Worm (Caenorhabditis elegans) whole organism, L2 larva: ENCODE data around the gene kbp-3.

Experiments used
- C34F6.9 ChIP-seq: fragments of 150-350 bp; optimal IDR thresholded peaks from 2 replicates; lab custom pipeline; 2014; ENCODE audit warnings: missing biosample characterization, missing genetic modification characterization
- F13H6.1 ChIP-seq: sonication (generic microtip); optimal IDR thresholded peaks from 2 replicates; lab custom pipeline; 2016; ENCODE audit warnings: missing genetic modification characterization, missing compliant biosample characterization
- R02D3.7 ChIP-seq: fragments of 150-350 bp; optimal IDR thresholded peaks from 2 replicates; lab custom pipeline; 2014; ENCODE audit warnings: missing biosample characterization, missing genetic modification characterization
- ZK546.5 ChIP-seq: sonication (generic microtip); optimal IDR thresholded peaks from 2 replicates; lab custom pipeline; 2017; ENCODE audit warnings: missing biosample characterization, missing genetic modification characterization
- alr-1 ChIP-seq: fragments of 150-350 bp; optimal IDR thresholded peaks from 2 replicates; lab custom pipeline; 2014; ENCODE audit warnings: missing biosample characterization, missing genetic modification characterization
- aly-2 ChIP-seq: fragments of 150-350 bp; optimal IDR thresholded peaks from 2 replicates; lab custom pipeline; 2014; ENCODE audit warnings: missing biosample characterization, missing genetic modification characterization
- ceh-16 ChIP-seq: fragments of 150-350 bp; optimal IDR thresholded peaks from 2 replicates; lab custom pipeline; 2014; ENCODE audit warnings: missing biosample characterization, missing genetic modification characterization
- crh-2 ChIP-seq: sonication (generic microtip); optimal IDR thresholded peaks from 2 replicates; lab custom pipeline; 2017; ENCODE audit warnings: missing biosample characterization, missing genetic modification characterization
- dmd-4 ChIP-seq: sonication (generic microtip); optimal IDR thresholded peaks from 2 replicates; lab custom pipeline; 2017; ENCODE audit warnings: missing biosample characterization, missing genetic modification characterization
- egl-27 ChIP-seq: sonication (generic microtip); optimal IDR thresholded peaks from 3 replicates; lab custom pipeline; 2017; ENCODE audit warnings: missing biosample characterization, missing genetic modification reagents, missing genetic modification characterization
- elt-1 ChIP-seq: fragments of 150-350 bp; optimal IDR thresholded peaks from 2 replicates; lab custom pipeline; 2014; ENCODE audit warnings: missing biosample characterization, missing genetic modification characterization
- elt-3 ChIP-seq: sonication (generic microtip); optimal IDR thresholded peaks from 2 replicates; lab custom pipeline; 2017; ENCODE audit warnings: missing biosample characterization, missing genetic modification characterization
- gmeb-1 ChIP-seq: fragments of 150-350 bp; optimal IDR thresholded peaks from 2 replicates; lab custom pipeline; 2014; ENCODE audit warnings: missing biosample characterization, missing genetic modification characterization
- lin-11 ChIP-seq: fragments of 150-350 bp; sonication (generic microtip); optimal IDR thresholded peaks from 2 replicates; lab custom pipeline; 2014; ENCODE audit warnings: missing biosample characterization, missing genetic modification characterization, inconsistent platforms, mixed read lengths
- lin-13 ChIP-seq: fragments of 150-350 bp; optimal IDR thresholded peaks from 2 replicates; lab custom pipeline; 2014; ENCODE audit warnings: missing biosample characterization, missing genetic modification reagents, missing genetic modification characterization
- lin-39 ChIP-seq: fragments of 150-350 bp; optimal IDR thresholded peaks from 2 replicates; lab custom pipeline; 2014; ENCODE audit warnings: missing biosample characterization, missing genetic modification reagents, missing genetic modification characterization
- lsy-2 ChIP-seq, 2 experiments: fragments of 150-350 bp in 1 of 2; sonication (generic microtip) in 1 of 2; optimal IDR thresholded peaks; 2 replicates each; lab custom pipeline; 2014 to 2017; ENCODE audit warnings: missing biosample characterization in 2 of 2, missing genetic modification characterization in 2 of 2
- mdl-1 ChIP-seq, 2 experiments: fragments of 150-350 bp in 1 of 2; sonication (generic microtip) in 1 of 2; optimal IDR thresholded peaks; 2 replicates each; lab custom pipeline; 2017; ENCODE audit warnings: missing biosample characterization in 2 of 2, missing genetic modification characterization in 2 of 2
- nhr-10 ChIP-seq: sonication (generic microtip); optimal IDR thresholded peaks from 2 replicates; lab custom pipeline; 2017; ENCODE audit warnings: missing biosample characterization, missing genetic modification characterization
- nhr-11 ChIP-seq: fragments of 150-350 bp; optimal IDR thresholded peaks from 2 replicates; lab custom pipeline; 2014; ENCODE audit warnings: missing biosample characterization, missing genetic modification characterization
- nhr-12 ChIP-seq: fragments of 150-350 bp; optimal IDR thresholded peaks from 2 replicates; lab custom pipeline; 2014; ENCODE audit warnings: missing biosample characterization, missing genetic modification characterization
- nhr-21 ChIP-seq: fragments of 150-350 bp; optimal IDR thresholded peaks from 2 replicates; lab custom pipeline; 2014; ENCODE audit warnings: missing biosample characterization, missing genetic modification characterization
- nhr-237 ChIP-seq: fragments of 150-350 bp; optimal IDR thresholded peaks from 2 replicates; lab custom pipeline; 2014; ENCODE audit warnings: missing biosample characterization, missing genetic modification characterization
- nhr-25 ChIP-seq: fragments of 150-350 bp; sonication (generic microtip); optimal IDR thresholded peaks from 3 replicates; lab custom pipeline; 2014; ENCODE audit warnings: missing biosample characterization, missing genetic modification characterization
- nhr-6 ChIP-seq: fragments of 150-350 bp; optimal IDR thresholded peaks from 2 replicates; lab custom pipeline; 2014; ENCODE audit warnings: missing biosample characterization, missing genetic modification characterization
- nhr-77 ChIP-seq: fragments of 150-350 bp; optimal IDR thresholded peaks from 2 replicates; lab custom pipeline; 2014; ENCODE audit warnings: missing biosample characterization, missing genetic modification characterization
- peb-1 ChIP-seq: fragments of 150-350 bp; optimal IDR thresholded peaks from 2 replicates; lab custom pipeline; 2014; ENCODE audit warnings: missing biosample characterization, missing genetic modification characterization
- skn-1 ChIP-seq: sonication (generic microtip); optimal IDR thresholded peaks from 2 replicates; lab custom pipeline; 2017; ENCODE audit warnings: missing biosample characterization, missing genetic modification characterization
- sma-3 ChIP-seq: sonication (generic microtip); optimal IDR thresholded peaks from 2 replicates; lab custom pipeline; 2016; ENCODE audit warnings: missing genetic modification reagents, missing genetic modification characterization, missing compliant biosample characterization
- unc-55 ChIP-seq: fragments of 150-350 bp; sonication (generic microtip); optimal IDR thresholded peaks from 3 replicates; lab custom pipeline; 2014; ENCODE audit warnings: missing biosample characterization, missing genetic modification reagents, missing genetic modification characterization
- unc-62 ChIP-seq: fragments of 150-350 bp; optimal IDR thresholded peaks from 2 replicates; lab custom pipeline; 2014; ENCODE audit warnings: missing biosample characterization, missing genetic modification reagents, missing genetic modification characterization
- zag-1 ChIP-seq: fragments of 150-350 bp; optimal IDR thresholded peaks from 2 replicates; lab custom pipeline; 2014; ENCODE audit warnings: missing biosample characterization, missing genetic modification characterization
- ztf-1 ChIP-seq: fragments of 200-800 bp; sonication (Bioruptor generic); conservative IDR thresholded peaks from 2 replicates; pipeline ENCODE4 v1.3.6; 2022; ENCODE audit warnings: missing genetic modification characterization, missing compliant biosample characterization
- ztf-11 ChIP-seq: sonication (generic microtip); optimal IDR thresholded peaks from 2 replicates; lab custom pipeline; 2017; ENCODE audit warnings: missing biosample characterization, missing genetic modification characterization
- ztf-4 ChIP-seq: fragments of 150-350 bp; optimal IDR thresholded peaks from 2 replicates; lab custom pipeline; 2014; ENCODE audit warnings: missing biosample characterization, missing genetic modification characterization

Gene kbp-3

ce11 chrII:14381450-14381849 lies 8.4 kb downstream of the kbp-3 start, which contains the start of gene sdz-26:
Gene sdz-26, plus strand, starts transcription at chrII:14381750.
- no peak for TF ChIP-seq lsy-2 (tag; optimal IDR thresholded peaks at IDR 0.05; lab: Kevin White, UChicago)
- no peak for TF ChIP-seq crh-2 (tag; lab: Kevin White, UChicago)
- TF ChIP-seq peb-1 (tag; lab: Kevin White, UChicago), result no peak
- no peak for TF ChIP-seq F13H6.1 (tag; lab: Kevin White, UChicago)
- TF ChIP-seq nhr-11 (tag; lab: Kevin White, UChicago), result no peak
- no peak for TF ChIP-seq ztf-4
- no peak for TF ChIP-seq ztf-11 (tag; lab: Kevin White, UChicago)
- TF ChIP-seq R02D3.7 (tag; lab: Kevin White, UChicago), result no peak
- no peak for TF ChIP-seq unc-55 (GFP tag; lab: Kevin White, UChicago)
- no peak for TF ChIP-seq lin-13
- TF ChIP-seq nhr-10 (tag; lab: Kevin White, UChicago), result no peak
- TF ChIP-seq aly-2 (tag; lab: Kevin White, UChicago), result no peak
- no peak for TF ChIP-seq egl-27 (tag; lab: Kevin White, UChicago)
- no peak for TF ChIP-seq sma-3 (GFP tag; lab: Kevin White, UChicago)
- no peak for TF ChIP-seq skn-1 (tag; lab: Kevin White, UChicago)
- TF ChIP-seq ztf-1 (GFP tag; lab: Robert Waterston, UW), result no peak

DNA sequence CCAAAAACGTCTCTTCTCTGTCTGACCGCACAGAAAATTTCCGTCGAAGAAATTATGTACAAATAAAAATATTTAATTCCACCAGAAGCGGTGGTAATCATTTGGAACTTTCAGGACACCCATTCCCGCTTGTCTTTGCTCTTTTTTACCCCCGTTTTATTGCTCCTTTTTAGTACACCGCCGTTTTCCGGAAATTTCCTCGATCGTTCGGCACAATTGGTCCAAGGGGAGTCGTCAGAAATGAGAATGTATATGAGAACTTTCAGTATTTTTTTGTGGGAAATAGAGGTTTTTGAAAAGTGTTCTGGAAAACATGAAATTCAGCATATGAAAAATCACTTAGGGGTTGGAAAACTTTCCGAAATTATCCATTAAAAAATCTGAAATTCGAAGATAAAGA lies 9.1 kb downstream of the kbp-3 start:
- TF ChIP-seq crh-2 (tag; lab: Kevin White, UChicago) (no peak), aly-2 (tag; lab: Kevin White, UChicago) (no peak), nhr-12 (tag; lab: Kevin White, UChicago) (no peak), elt-3 (tag; lab: Kevin White, UChicago) (no peak), lin-11 (tag; lab: Kevin White, UChicago) (no peak)

DNA sequence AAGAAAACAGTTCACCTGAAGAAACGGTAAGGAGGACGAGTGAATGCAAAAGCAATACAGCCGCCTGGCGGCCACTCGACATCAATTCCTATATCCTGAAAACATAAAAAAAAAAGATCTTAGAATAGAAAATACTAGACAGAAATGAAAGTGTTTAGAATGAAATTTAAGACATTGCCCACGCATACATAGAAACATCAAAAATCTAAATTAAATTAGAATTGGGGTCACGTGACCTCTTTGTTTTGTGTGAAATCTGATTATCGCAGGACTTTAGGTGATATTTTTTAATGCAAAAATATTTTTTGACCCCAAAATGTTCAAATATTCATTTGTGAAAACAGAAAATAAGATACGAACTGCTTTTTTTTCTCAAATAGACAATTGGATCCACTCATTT lies 12.1 kb downstream of the kbp-3 start, which contains the start of gene acr-20:
Gene acr-20 (minus strand): TSS at position 101 of the 400 bp plus-strand sequence.
- TF ChIP-seq zag-1 (tag; lab: Kevin White, UChicago), result no peak
- no peak for TF ChIP-seq ZK546.5 (tag; lab: Kevin White, UChicago)
- TF ChIP-seq ceh-16, result no peak
- no peak for TF ChIP-seq elt-1 (tag; lab: Kevin White, UChicago)
- TF ChIP-seq nhr-25 (tag; lab: Kevin White, UChicago), result no peak
- TF ChIP-seq nhr-77 (tag; lab: Kevin White, UChicago), result no peak
- TF ChIP-seq F13H6.1 (tag; lab: Kevin White, UChicago), result no peak
- no peak for TF ChIP-seq alr-1 (tag; lab: Kevin White, UChicago)
- TF ChIP-seq unc-62 (GFP tag; lab: Kevin White, UChicago), result no peak
- TF ChIP-seq lin-11 (tag; lab: Kevin White, UChicago), result no peak
- no peak for TF ChIP-seq lin-13
- no peak for TF ChIP-seq mdl-1 (tag; optimal IDR thresholded peaks at IDR 0.05; lab: Kevin White, UChicago)
- TF ChIP-seq ztf-1 (GFP tag; lab: Robert Waterston, UW), result no peak
- TF ChIP-seq lsy-2 (tag; optimal IDR thresholded peaks at IDR 0.05; lab: Kevin White, UChicago), result no peak
- TF ChIP-seq aly-2 (tag; lab: Kevin White, UChicago), result no peak
- no peak for TF ChIP-seq R02D3.7 (tag; lab: Kevin White, UChicago)
- no peak for TF ChIP-seq nhr-237 (tag; lab: Kevin White, UChicago)
- TF ChIP-seq nhr-21 (tag; lab: Kevin White, UChicago), result no peak
- no peak for TF ChIP-seq crh-2 (tag; lab: Kevin White, UChicago)

DNA sequence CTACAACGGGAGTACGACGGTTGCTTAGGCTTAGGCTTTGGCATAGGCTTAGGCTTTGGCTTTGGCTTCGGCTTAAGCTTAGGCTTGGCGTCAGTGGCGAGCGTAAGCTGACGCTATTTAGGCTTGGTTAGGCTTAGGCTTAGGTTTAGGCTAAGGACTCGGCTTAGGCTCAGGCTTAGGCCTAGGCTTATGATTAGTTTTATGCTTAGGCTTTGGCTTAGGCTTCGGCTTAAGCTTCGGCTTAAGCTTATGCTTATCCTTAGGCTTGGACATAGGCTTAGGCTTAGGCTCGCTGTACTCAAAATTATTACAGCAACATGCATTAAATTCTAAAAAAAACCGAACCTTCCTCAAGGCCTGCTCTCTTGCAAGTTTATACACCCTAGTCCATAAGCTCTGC lies 15.3 kb downstream of the kbp-3 start:
- TF ChIP-seq gmeb-1 (tag; lab: Kevin White, UChicago), result no peak
- no peak for TF ChIP-seq nhr-237 (tag; lab: Kevin White, UChicago)
- TF ChIP-seq lsy-2 (tag; optimal IDR thresholded peaks at IDR 0.05; lab: Kevin White, UChicago), result no peak
- TF ChIP-seq crh-2 (tag; lab: Kevin White, UChicago), result no peak
- no peak for TF ChIP-seq lin-39
- no peak for TF ChIP-seq nhr-12 (tag; lab: Kevin White, UChicago)
- no peak for TF ChIP-seq ceh-16
- TF ChIP-seq nhr-6, result no peak
- TF ChIP-seq elt-1 (tag; lab: Kevin White, UChicago), result no peak
- no peak for TF ChIP-seq lin-11 (tag; lab: Kevin White, UChicago)
- TF ChIP-seq nhr-21 (tag; lab: Kevin White, UChicago), result no peak
- no peak for TF ChIP-seq F13H6.1 (tag; lab: Kevin White, UChicago)
- no peak for TF ChIP-seq ztf-11 (tag; lab: Kevin White, UChicago)
- no peak for TF ChIP-seq C34F6.9 (tag; lab: Kevin White, UChicago)
- no peak for TF ChIP-seq dmd-4 (tag; lab: Kevin White, UChicago)
